Worm (Caenorhabditis elegans) whole organism, L2 larva: ENCODE data around the gene F57C2.5.

Experiments used
- C34F6.9 ChIP-seq: fragments of 150-350 bp; optimal IDR thresholded peaks from 2 replicates; lab custom pipeline; 2014; ENCODE audit warnings: missing biosample characterization, missing genetic modification characterization
- F13H6.1 ChIP-seq: sonication (generic microtip); optimal IDR thresholded peaks from 2 replicates; lab custom pipeline; 2016; ENCODE audit warnings: missing genetic modification characterization, missing compliant biosample characterization
- R02D3.7 ChIP-seq: fragments of 150-350 bp; optimal IDR thresholded peaks from 2 replicates; lab custom pipeline; 2014; ENCODE audit warnings: missing biosample characterization, missing genetic modification characterization
- alr-1 ChIP-seq: fragments of 150-350 bp; optimal IDR thresholded peaks from 2 replicates; lab custom pipeline; 2014; ENCODE audit warnings: missing biosample characterization, missing genetic modification characterization
- aly-2 ChIP-seq: fragments of 150-350 bp; optimal IDR thresholded peaks from 2 replicates; lab custom pipeline; 2014; ENCODE audit warnings: missing biosample characterization, missing genetic modification characterization
- blmp-1 ChIP-seq: sonication (generic microtip); optimal IDR thresholded peaks from 2 replicates; lab custom pipeline; 2017; ENCODE audit warnings: missing genetic modification characterization, mild to moderate bottlenecking, missing compliant biosample characterization, antibody characterized with exemption, moderate library complexity; ENCODE audit not compliant: insufficient read depth
- ceh-16 ChIP-seq: fragments of 150-350 bp; optimal IDR thresholded peaks from 2 replicates; lab custom pipeline; 2014; ENCODE audit warnings: missing biosample characterization, missing genetic modification characterization
- ceh-82 ChIP-seq: fragments of 150-350 bp; optimal IDR thresholded peaks from 2 replicates; lab custom pipeline; 2014; ENCODE audit warnings: missing biosample characterization, missing genetic modification characterization
- crh-2 ChIP-seq: sonication (generic microtip); optimal IDR thresholded peaks from 2 replicates; lab custom pipeline; 2017; ENCODE audit warnings: missing biosample characterization, missing genetic modification characterization
- dmd-4 ChIP-seq: sonication (generic microtip); optimal IDR thresholded peaks from 2 replicates; lab custom pipeline; 2017; ENCODE audit warnings: missing biosample characterization, missing genetic modification characterization
- egl-27 ChIP-seq: sonication (generic microtip); optimal IDR thresholded peaks from 3 replicates; lab custom pipeline; 2017; ENCODE audit warnings: missing biosample characterization, missing genetic modification reagents, missing genetic modification characterization
- elt-3 ChIP-seq: sonication (generic microtip); optimal IDR thresholded peaks from 2 replicates; lab custom pipeline; 2017; ENCODE audit warnings: missing biosample characterization, missing genetic modification characterization
- fos-1 ChIP-seq: fragments of 150-350 bp; optimal IDR thresholded peaks from 2 replicates; lab custom pipeline; 2014; ENCODE audit warnings: missing biosample characterization, missing genetic modification characterization
- gmeb-1 ChIP-seq: fragments of 150-350 bp; optimal IDR thresholded peaks from 2 replicates; lab custom pipeline; 2014; ENCODE audit warnings: missing biosample characterization, missing genetic modification characterization
- lin-13 ChIP-seq: fragments of 150-350 bp; optimal IDR thresholded peaks from 2 replicates; lab custom pipeline; 2014; ENCODE audit warnings: missing biosample characterization, missing genetic modification reagents, missing genetic modification characterization
- mbf-1 ChIP-seq: sonication (generic microtip); optimal IDR thresholded peaks from 2 replicates; lab custom pipeline; 2017; ENCODE audit warnings: missing biosample characterization, missing genetic modification characterization
- nhr-10 ChIP-seq: sonication (generic microtip); optimal IDR thresholded peaks from 2 replicates; lab custom pipeline; 2017; ENCODE audit warnings: missing biosample characterization, missing genetic modification characterization
- nhr-11 ChIP-seq: fragments of 150-350 bp; optimal IDR thresholded peaks from 2 replicates; lab custom pipeline; 2014; ENCODE audit warnings: missing biosample characterization, missing genetic modification characterization
- nhr-129 ChIP-seq: fragments of 150-350 bp; optimal IDR thresholded peaks from 2 replicates; lab custom pipeline; 2014; ENCODE audit warnings: missing biosample characterization, missing genetic modification characterization
- nhr-21 ChIP-seq: fragments of 150-350 bp; optimal IDR thresholded peaks from 2 replicates; lab custom pipeline; 2014; ENCODE audit warnings: missing biosample characterization, missing genetic modification characterization
- nhr-23 ChIP-seq: fragments of 150-350 bp; optimal IDR thresholded peaks from 2 replicates; lab custom pipeline; 2014; ENCODE audit warnings: missing biosample characterization, missing genetic modification reagents, missing genetic modification characterization
- nhr-237 ChIP-seq: fragments of 150-350 bp; optimal IDR thresholded peaks from 2 replicates; lab custom pipeline; 2014; ENCODE audit warnings: missing biosample characterization, missing genetic modification characterization
- nhr-25 ChIP-seq: fragments of 150-350 bp; sonication (generic microtip); optimal IDR thresholded peaks from 3 replicates; lab custom pipeline; 2014; ENCODE audit warnings: missing biosample characterization, missing genetic modification characterization
- nhr-77 ChIP-seq: fragments of 150-350 bp; optimal IDR thresholded peaks from 2 replicates; lab custom pipeline; 2014; ENCODE audit warnings: missing biosample characterization, missing genetic modification characterization
- peb-1 ChIP-seq: fragments of 150-350 bp; optimal IDR thresholded peaks from 2 replicates; lab custom pipeline; 2014; ENCODE audit warnings: missing biosample characterization, missing genetic modification characterization
- sem-4 ChIP-seq: fragments of 150-350 bp; optimal IDR thresholded peaks from 2 replicates; lab custom pipeline; 2014; ENCODE audit warnings: missing biosample characterization, missing genetic modification reagents, missing genetic modification characterization
- skn-1 ChIP-seq: sonication (generic microtip); optimal IDR thresholded peaks from 2 replicates; lab custom pipeline; 2017; ENCODE audit warnings: missing biosample characterization, missing genetic modification characterization
- sma-3 ChIP-seq: sonication (generic microtip); optimal IDR thresholded peaks from 2 replicates; lab custom pipeline; 2016; ENCODE audit warnings: missing genetic modification reagents, missing genetic modification characterization, missing compliant biosample characterization
- sma-9 ChIP-seq, 2 experiments: fragments of 150-350 bp in 1 of 2; sonication (generic microtip) in 1 of 2; optimal IDR thresholded peaks; 2 replicates each; lab custom pipeline; 2014 to 2016; ENCODE audit warnings: missing genetic modification characterization in 2 of 2, mild to moderate bottlenecking in 1 of 2, missing biosample characterization in 1 of 2, missing compliant biosample characterization in 1 of 2, missing genetic modification reagents in 1 of 2, moderate library complexity in 1 of 2
- snpc-4 ChIP-seq: fragments of 150-350 bp; optimal IDR thresholded peaks from 2 replicates; lab custom pipeline; 2014; ENCODE audit warnings: missing biosample characterization, missing genetic modification characterization
- unc-39 ChIP-seq: fragments of 150-350 bp; optimal IDR thresholded peaks from 2 replicates; lab custom pipeline; 2014; ENCODE audit warnings: missing biosample characterization, missing genetic modification characterization
- unc-55 ChIP-seq: fragments of 150-350 bp; sonication (generic microtip); optimal IDR thresholded peaks from 3 replicates; lab custom pipeline; 2014; ENCODE audit warnings: missing biosample characterization, missing genetic modification reagents, missing genetic modification characterization
- unc-62 ChIP-seq: fragments of 150-350 bp; optimal IDR thresholded peaks from 2 replicates; lab custom pipeline; 2014; ENCODE audit warnings: missing biosample characterization, missing genetic modification reagents, missing genetic modification characterization
- zag-1 ChIP-seq: fragments of 150-350 bp; optimal IDR thresholded peaks from 2 replicates; lab custom pipeline; 2014; ENCODE audit warnings: missing biosample characterization, missing genetic modification characterization
- ztf-1 ChIP-seq: fragments of 200-800 bp; sonication (Bioruptor generic); conservative IDR thresholded peaks from 2 replicates; pipeline ENCODE4 v1.3.6; 2022; ENCODE audit warnings: missing genetic modification characterization, missing compliant biosample characterization
- ztf-11 ChIP-seq: sonication (generic microtip); optimal IDR thresholded peaks from 2 replicates; lab custom pipeline; 2017; ENCODE audit warnings: missing biosample characterization, missing genetic modification characterization

F57C2.5 gene

ce11 chrII:14507563-14507962, 20.5 kb downstream of the F57C2.5 start, which contains the start of the genes K10H10.7 and K10H10.10:
K10H10.7 (minus strand) TSS chrII:14507663.
K10H10.10 (plus strand) TSS chrII:14507766.
- TF ChIP-seq nhr-237 (no peak), aly-2 (tag; lab: Kevin White, UChicago) (no peak), skn-1 (tag; lab: Kevin White, UChicago) (no peak), nhr-21 (no peak), F13H6.1 (tag; lab: Kevin White, UChicago) (no peak), mbf-1 (tag; lab: Kevin White, UChicago) (no peak), peb-1 (tag; lab: Kevin White, UChicago) (no peak), nhr-25 (tag; lab: Kevin White, UChicago) (no peak), ceh-16 (tag; lab: Kevin White, UChicago) (no peak), R02D3.7 (tag; lab: Kevin White, UChicago) (no peak), unc-39 (no peak), ztf-1 (no peak), unc-55 (no peak), sma-3 (GFP tag; lab: Kevin White, UChicago) (no peak), crh-2 (no peak), elt-3 (no peak), sma-9 (GFP tag; optimal IDR thresholded peaks at IDR 0.05; lab: Kevin White, UChicago) (no peak), sma-9 (tag; optimal IDR thresholded peaks at IDR 0.05; lab: Kevin White, UChicago) (no peak), unc-62 (GFP tag; lab: Kevin White, UChicago) (no peak), nhr-10 (tag; lab: Kevin White, UChicago) (no peak), dmd-4 (tag; lab: Kevin White, UChicago) (no peak)

DNA sequence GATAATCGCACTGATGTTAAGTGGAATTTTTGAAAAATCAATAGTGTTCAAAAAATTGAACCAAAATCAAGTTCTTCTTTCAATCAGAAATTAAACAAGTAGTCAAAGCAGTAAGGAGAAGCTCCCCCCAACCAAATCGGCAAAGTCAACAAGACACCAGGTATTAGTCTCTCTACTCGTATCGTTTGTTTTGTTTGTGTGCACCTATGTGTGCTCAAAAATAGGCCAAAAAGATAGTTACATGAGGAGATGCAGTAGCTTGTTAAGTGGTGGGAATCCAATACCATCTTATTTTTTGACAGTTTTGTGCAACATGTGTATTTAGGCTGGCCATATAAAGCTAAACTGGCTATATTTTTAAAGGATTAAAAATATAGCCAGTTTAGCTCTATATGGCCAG, 21.8 kb downstream of the F57C2.5 start, which contains the start of gene K10H10.12:
Gene K10H10.12 (minus strand): TSS at position 101 of the 400 bp plus-strand sequence.
- TF ChIP-seq nhr-23 (tag; lab: Kevin White, UChicago) (no peak), ceh-16 (tag; lab: Kevin White, UChicago) (no peak), elt-3 (no peak), dmd-4 (tag; lab: Kevin White, UChicago) (no peak), nhr-21 (no peak), ceh-82 (tag; lab: Kevin White, UChicago) (no peak), blmp-1 (no peak), snpc-4 (tag; lab: Kevin White, UChicago) (no peak), unc-55 (no peak), zag-1 (tag; lab: Kevin White, UChicago) (no peak), R02D3.7 (tag; lab: Kevin White, UChicago) (no peak), alr-1 (tag; lab: Kevin White, UChicago) (no peak), ztf-1 (no peak), ztf-11 (tag; lab: Kevin White, UChicago) (no peak), nhr-11 (tag; lab: Kevin White, UChicago) (no peak)
- TF ChIP-seq, all 48 proteins: peak for 0

DNA sequence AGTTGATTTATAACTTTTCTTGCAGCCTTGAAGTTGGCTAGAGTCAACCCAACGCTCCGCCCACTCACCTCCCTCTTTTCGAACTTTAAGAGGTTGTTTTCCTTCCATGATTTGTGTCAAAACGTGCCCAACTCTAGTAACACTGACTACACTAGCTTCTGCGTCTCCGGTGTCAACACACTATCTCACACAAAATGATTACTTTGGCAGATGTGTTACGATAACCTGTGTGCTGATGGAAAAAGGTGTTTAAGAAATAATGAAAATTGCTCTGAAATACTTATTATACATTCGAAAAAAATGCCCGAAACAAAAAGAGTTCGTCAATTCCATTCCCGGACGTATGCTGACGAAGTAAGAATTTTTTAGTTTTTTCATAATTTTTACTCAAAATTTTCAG, 25.0 kb downstream of the F57C2.5 start, which contains the start of gene K10H10.6:
Gene K10H10.6 (plus strand): TSS at position 301 of the 400 bp plus-strand sequence.
- TF ChIP-seq ztf-11 (tag; lab: Kevin White, UChicago), result no peak
- TF ChIP-seq gmeb-1, result no peak
- TF ChIP-seq nhr-11 (tag; lab: Kevin White, UChicago), result no peak
- TF ChIP-seq alr-1 (tag; lab: Kevin White, UChicago), result no peak
- no peak for TF ChIP-seq fos-1
- TF ChIP-seq egl-27 (tag; lab: Kevin White, UChicago), result no peak
- no peak for TF ChIP-seq unc-39
- TF ChIP-seq nhr-129 (tag; lab: Kevin White, UChicago), result no peak
- TF ChIP-seq elt-3, result no peak

DNA sequence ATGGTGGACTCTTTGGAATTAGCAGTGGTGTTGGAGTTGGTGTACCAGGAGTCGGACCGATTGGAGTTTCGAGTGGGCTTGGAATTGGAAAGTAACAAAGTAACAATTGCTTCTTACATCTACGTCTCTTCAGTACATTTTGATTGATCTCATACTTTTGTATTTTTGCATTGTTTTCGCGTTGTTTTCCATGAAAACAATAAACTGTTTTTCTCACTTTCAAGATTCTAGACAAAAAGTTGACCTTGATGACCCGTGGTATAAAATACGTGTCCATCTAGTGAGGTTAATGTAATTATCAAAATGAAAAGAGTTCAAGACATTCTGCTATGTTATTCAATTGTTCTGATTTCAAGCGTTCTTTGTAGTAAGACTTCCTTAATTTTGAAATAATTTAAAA, 26.6 kb downstream of the F57C2.5 start, which contains the start of gene K10H10.5:
Gene K10H10.5 (plus strand): TSS at position 301 of the 400 bp plus-strand sequence.
- TF ChIP-seq R02D3.7 (tag; lab: Kevin White, UChicago), result no peak
- no peak for TF ChIP-seq ztf-11 (tag; lab: Kevin White, UChicago)
- no peak for TF ChIP-seq nhr-21
- TF ChIP-seq sma-9 (GFP tag; optimal IDR thresholded peaks at IDR 0.05; lab: Kevin White, UChicago), result no peak
- no peak for TF ChIP-seq sma-9 (tag; optimal IDR thresholded peaks at IDR 0.05; lab: Kevin White, UChicago)
- TF ChIP-seq unc-55, result no peak
- no peak for TF ChIP-seq sem-4 (tag; lab: Kevin White, UChicago)
- no peak for TF ChIP-seq nhr-23 (tag; lab: Kevin White, UChicago)
- no peak for TF ChIP-seq nhr-11 (tag; lab: Kevin White, UChicago)
- no peak for TF ChIP-seq fos-1
- TF ChIP-seq unc-39, result no peak
- TF ChIP-seq dmd-4 (tag; lab: Kevin White, UChicago), result no peak
- no peak for TF ChIP-seq nhr-77 (tag; lab: Kevin White, UChicago)
- no peak for TF ChIP-seq aly-2 (tag; lab: Kevin White, UChicago)
- no peak for TF ChIP-seq crh-2
- no peak for TF ChIP-seq C34F6.9
- TF ChIP-seq lin-13 (GFP tag; lab: Kevin White, UChicago), result no peak
- TF ChIP-seq nhr-237, result no peak
- TF ChIP-seq, all 48 proteins: peak for 0
